Worm (Caenorhabditis elegans): ENCODE data around the gene K10C2.2.

The K10C2.2 gene

DNA sequence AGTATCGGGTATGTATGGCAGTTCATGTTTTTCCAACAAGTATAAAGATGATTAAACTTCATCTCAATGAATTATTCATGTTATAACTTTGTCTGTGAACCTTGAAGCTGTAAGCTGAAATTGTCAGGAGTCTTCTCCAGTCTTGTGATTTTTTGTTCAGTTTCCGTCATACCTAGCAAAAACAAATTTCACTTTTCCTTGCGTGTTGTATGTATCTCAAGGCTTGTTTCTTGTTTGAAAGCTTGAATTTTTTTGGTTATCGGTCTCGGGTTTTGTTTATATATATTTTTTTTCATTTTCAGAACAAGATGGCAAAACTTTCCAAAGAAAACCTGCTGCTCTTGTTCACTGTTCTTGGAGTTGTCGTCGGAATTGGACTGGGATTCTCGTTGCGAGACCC lies 30.5 kb downstream of the K10C2.2 start, which contains the start of gene glt-4:
TSS of gene glt-4 (plus strand) at position 301 of the 400 bp plus-strand sequence.
- TF ChIP-seq F22D6.2 (tag; optimal IDR thresholded peaks at IDR 0.05) (no peak), K12H6.12 (tag; optimal IDR thresholded peaks at IDR 0.05) (no peak), ceh-40 (GFP tag; IDR thresholded peaks at IDR 0.05) (no peak), nhr-120 (GFP tag; IDR thresholded peaks at IDR 0.05) (no peak), mxl-1 (tag; optimal IDR thresholded peaks at IDR 0.05) (no peak), ccch-3 (GFP tag; optimal IDR thresholded peaks at IDR 0.05) (no peak), nfya-2 (GFP tag; IDR thresholded peaks at IDR 0.05) (no peak)

- TF ChIP-seq madf-10 (tag; optimal IDR thresholded peaks at IDR 0.05) (no peak), let-526 (GFP tag; IDR thresholded peaks at IDR 0.05) (no peak), bed-2 (GFP tag; IDR thresholded peaks at IDR 0.05) (no peak), lin-35 (GFP tag; optimal IDR thresholded peaks at IDR 0.05) (no peak), athp-1 (tag; optimal IDR thresholded peaks at IDR 0.05) (no peak), ztf-6 (GFP tag; IDR thresholded peaks at IDR 0.05) (no peak), F57A8.1 (GFP tag; optimal IDR thresholded peaks at IDR 0.05) (no peak), atf-7 (tag; optimal IDR thresholded peaks at IDR 0.05) (no peak), T07F8.4 (tag; optimal IDR thresholded peaks at IDR 0.05) (no peak), ceh-27 (GFP tag; optimal IDR thresholded peaks at IDR 0.05) (no peak), hmg-1.2 (GFP tag; IDR thresholded peaks at IDR 0.05) (no peak), snpc-1.1 (tag; optimal IDR thresholded peaks at IDR 0.05; ENCODE audit: insufficient read depth) (no peak), hsf-1 (GFP tag; IDR thresholded peaks at IDR 0.05) (no peak), sdz-38 (tag; optimal IDR thresholded peaks at IDR 0.05) (no peak), ekl-4 (GFP tag; IDR thresholded peaks at IDR 0.05) (no peak), fkh-3 (tag; optimal IDR thresholded peaks at IDR 0.05) (no peak), Y95B8A.8 (GFP tag; IDR thresholded peaks at IDR 0.05) (no peak)
Observed at ce11 chrX:6399450-6399849, 34.1 kb downstream of the K10C2.2 start.

ce11 chrX:6391491-6391890 lies 42.1 kb downstream of the K10C2.2 start, which contains the start of gene igcm-2:
TSS of gene igcm-2 (minus strand) at chrX:6391591.
- TF ChIP-seq hrde-1 (tag; optimal IDR thresholded peaks at IDR 0.05; ENCODE audit: borderline replicate concordance) (no peak), ztf-26 (tag; optimal IDR thresholded peaks at IDR 0.05) (no peak), rcor-1 (GFP tag; IDR thresholded peaks at IDR 0.05) (no peak), ekl-4 (GFP tag; IDR thresholded peaks at IDR 0.05) (no peak), F33H1.4 (GFP tag; IDR thresholded peaks at IDR 0.05) (no peak), lin-26 (GFP tag; IDR thresholded peaks at IDR 0.05) (no peak), nhr-90 (tag; optimal IDR thresholded peaks at IDR 0.05) (no peak), pbrm-1 (GFP tag; IDR thresholded peaks at IDR 0.05) (no peak)

ce11 chrX:6388639-6389038 lies 44.9 kb downstream of the K10C2.2 start:
- TF ChIP-seq ama-1 (optimal IDR thresholded peaks at IDR 0.05) (no peak), ama-1 (GFP tag; optimal IDR thresholded peaks at IDR 0.05) (no peak), snpc-3.4 (tag; optimal IDR thresholded peaks at IDR 0.05) (no peak), egrh-3 (GFP tag; IDR thresholded peaks at IDR 0.05) (no peak), ccch-3 (GFP tag; optimal IDR thresholded peaks at IDR 0.05) (no peak), nfya-1 (tag; optimal IDR thresholded peaks at IDR 0.05; ENCODE audit: borderline replicate concordance, insufficient read depth) (no peak), unc-130 (GFP tag; optimal IDR thresholded peaks at IDR 0.05) (no peak), atf-7 (tag; optimal IDR thresholded peaks at IDR 0.05) (no peak), lin-54 (GFP tag; optimal IDR thresholded peaks at IDR 0.05) (no peak), Y95B8A.8 (GFP tag; IDR thresholded peaks at IDR 0.05) (no peak)

Measured in whole organism, young adult.